Fruit fly (Drosophila melanogaster) whole organism, embryonic: ENCODE measurements around the gene Rchy1.

Experiments
- Adf1 ChIP-seq: fragments of 200-800 bp; sonication (Bioruptor generic); IDR thresholded peaks from 2 replicates; pipeline ENCODE4 v1.3.6; 2022; ENCODE audit warnings: missing biosample characterization, missing genetic modification characterization
- Blimp-1 ChIP-seq: fragments of 200-800 bp; sonication (Bioruptor generic); optimal IDR thresholded peaks from 3 replicates; lab custom pipeline; 2018; ENCODE audit warnings: missing biosample characterization, missing genetic modification characterization, mild to moderate bottlenecking, moderate library complexity, missing genetic modification reagents
- CG10321 ChIP-seq: fragments of 200-800 bp; sonication (Bioruptor generic); IDR thresholded peaks from 2 replicates; pipeline ENCODE4 v1.3.6; 2022; ENCODE audit warnings: missing biosample characterization, missing genetic modification characterization
- CG10543 ChIP-seq: fragments of 200-800 bp; sonication (Bioruptor generic); optimal IDR thresholded peaks from 3 replicates; lab custom pipeline; 2017; ENCODE audit warnings: missing biosample characterization, mild to moderate bottlenecking, missing genetic modification characterization, moderate library complexity
- CG11093 ChIP-seq: fragments of 200-800 bp; sonication (Bioruptor generic); IDR thresholded peaks from 3 replicates; pipeline ENCODE4 v1.3.6; 2022; ENCODE audit warnings: missing biosample characterization, missing genetic modification characterization
- CG11247 ChIP-seq: fragments of 200-800 bp; sonication (Bioruptor generic); IDR thresholded peaks from 2 replicates; pipeline ENCODE4 v1.3.6; 2022; ENCODE audit warnings: missing biosample characterization, missing genetic modification characterization
- CG11723 ChIP-seq: fragments of 200-800 bp; sonication (Bioruptor generic); optimal IDR thresholded peaks from 2 replicates; lab custom pipeline; 2017; ENCODE audit warnings: missing biosample characterization, mild to moderate bottlenecking, missing genetic modification characterization
- CG12391 ChIP-seq: fragments of 200-800 bp; sonication (Bioruptor generic); optimal IDR thresholded peaks from 3 replicates; lab custom pipeline; 2018; ENCODE audit warnings: missing biosample characterization, mild to moderate bottlenecking, missing genetic modification characterization, moderate library complexity
- CG13296 ChIP-seq: fragments of 200-800 bp; sonication (Bioruptor generic); optimal IDR thresholded peaks from 3 replicates; lab custom pipeline; 2018; ENCODE audit warnings: missing biosample characterization, mild to moderate bottlenecking, missing genetic modification characterization
- CG14014 ChIP-seq: fragments of 200-800 bp; sonication (Bioruptor generic); IDR thresholded peaks from 2 replicates; pipeline ENCODE4 v1.3.6; 2022; ENCODE audit warnings: missing biosample characterization, missing genetic modification characterization
- CG15269 ChIP-seq: fragments of 200-800 bp; sonication (Bioruptor generic); optimal IDR thresholded peaks from 2 replicates; lab custom pipeline; 2018; ENCODE audit warnings: missing biosample characterization, mild to moderate bottlenecking, missing genetic modification characterization, moderate library complexity
- CG15479 ChIP-seq: fragments of 200-800 bp; sonication (Bioruptor generic); optimal IDR thresholded peaks from 3 replicates; lab custom pipeline; 2019; ENCODE audit warnings: missing biosample characterization, mild to moderate bottlenecking, missing genetic modification characterization, moderate library complexity
- CG15514 ChIP-seq: fragments of 200-800 bp; sonication (Bioruptor generic); optimal IDR thresholded peaks from 3 replicates; lab custom pipeline; 2017; ENCODE audit warnings: missing biosample characterization, missing genetic modification characterization, mild to moderate bottlenecking, moderate library complexity, missing genetic modification reagents
- CG1602 ChIP-seq: fragments of 200-800 bp; sonication (Bioruptor generic); optimal IDR thresholded peaks from 3 replicates; lab custom pipeline; 2016; ENCODE audit warnings: missing biosample characterization, missing genetic modification characterization
- CG17385 ChIP-seq: fragments of 200-800 bp; sonication (Bioruptor generic); optimal IDR thresholded peaks from 3 replicates; lab custom pipeline; 2018; ENCODE audit warnings: missing biosample characterization, mild to moderate bottlenecking, missing genetic modification characterization
- CG1832 ChIP-seq: fragments of 200-800 bp; sonication (Bioruptor generic); optimal IDR thresholded peaks from 2 replicates; lab custom pipeline; 2017; ENCODE audit warnings: missing biosample characterization, mild to moderate bottlenecking, missing genetic modification characterization, inconsistent platforms
- CG2120 ChIP-seq: fragments of 200-800 bp; sonication (Bioruptor generic); optimal IDR thresholded peaks from 3 replicates; lab custom pipeline; 2016; ENCODE audit warnings: missing biosample characterization, missing genetic modification characterization
- CG2712 ChIP-seq: fragments of 200-800 bp; optimal IDR thresholded peaks from 3 replicates; lab custom pipeline; 2019; ENCODE audit warnings: missing biosample characterization, mild to moderate bottlenecking, missing genetic modification characterization, moderate library complexity
- CG31365 ChIP-seq: fragments of 200-800 bp; sonication (Bioruptor generic); optimal IDR thresholded peaks from 2 replicates; lab custom pipeline; 2018; ENCODE audit warnings: missing biosample characterization, mild to moderate bottlenecking, missing genetic modification characterization
- CG3163 ChIP-seq: fragments of 200-800 bp; sonication (Bioruptor generic); optimal IDR thresholded peaks from 3 replicates; lab custom pipeline; 2016; ENCODE audit warnings: missing biosample characterization, missing genetic modification characterization
- CG3281 ChIP-seq: fragments of 200-800 bp; sonication (Bioruptor generic); optimal IDR thresholded peaks from 3 replicates; lab custom pipeline; 2017; ENCODE audit warnings: missing biosample characterization, mild to moderate bottlenecking, missing genetic modification characterization
- CG6689 ChIP-seq: fragments of 200-800 bp; sonication (Bioruptor generic); IDR thresholded peaks from 2 replicates; pipeline ENCODE4 v1.3.6; 2022; ENCODE audit warnings: missing biosample characterization, missing genetic modification characterization
- CG7745 ChIP-seq: fragments of 200-800 bp; sonication (Bioruptor generic); optimal IDR thresholded peaks from 2 replicates; lab custom pipeline; 2018; ENCODE audit warnings: missing biosample characterization, mild to moderate bottlenecking, missing genetic modification characterization, moderate library complexity
- CG7786 ChIP-seq: fragments of 200-800 bp; sonication (Bioruptor generic); optimal IDR thresholded peaks from 2 replicates; lab custom pipeline; 2016; ENCODE audit warnings: missing biosample characterization, missing genetic modification characterization
- CG7928 ChIP-seq: fragments of 200-800 bp; sonication (Bioruptor generic); optimal IDR thresholded peaks from 2 replicates; lab custom pipeline; 2017; ENCODE audit warnings: missing biosample characterization, mild to moderate bottlenecking, missing genetic modification characterization
- CG9609 ChIP-seq: fragments of 200-800 bp; sonication (Bioruptor generic); optimal IDR thresholded peaks from 3 replicates; lab custom pipeline; 2016; ENCODE audit warnings: missing biosample characterization, missing genetic modification characterization
- Gsc ChIP-seq: fragments of 200-800 bp; sonication (Bioruptor generic); IDR thresholded peaks from 2 replicates; pipeline ENCODE4 v1.3.6; 2022; ENCODE audit warnings: missing biosample characterization, missing genetic modification characterization
- Hr3 ChIP-seq: fragments of 200-800 bp; sonication (Bioruptor generic); optimal IDR thresholded peaks from 3 replicates; lab custom pipeline; 2016; ENCODE audit warnings: missing biosample characterization, missing genetic modification characterization
- Mes4 ChIP-seq: fragments of 200-800 bp; sonication (Bioruptor generic); optimal IDR thresholded peaks from 2 replicates; lab custom pipeline; 2016; ENCODE audit warnings: missing biosample characterization, missing genetic modification characterization
- NFAT ChIP-seq: fragments of 200-800 bp; sonication (Bioruptor generic); IDR thresholded peaks from 2 replicates; pipeline ENCODE4 v1.3.6; 2022; ENCODE audit warnings: missing biosample characterization, missing genetic modification characterization
- Neu2 ChIP-seq: fragments of 200-800 bp; sonication (Bioruptor generic); optimal IDR thresholded peaks from 3 replicates; lab custom pipeline; 2016; ENCODE audit warnings: missing biosample characterization, missing genetic modification characterization, borderline replicate concordance
- Nf-YA ChIP-seq: fragments of 200-800 bp; sonication (Bioruptor generic); IDR thresholded peaks from 2 replicates; pipeline ENCODE4 v1.3.6; 2022; ENCODE audit warnings: missing biosample characterization, missing genetic modification characterization
- Stat92E ChIP-seq, 3 experiments: fragments of >200 bp in 2 of 3; fragments of 200-800 bp in 1 of 3; sonication (Bioruptor generic) in 1 of 3; optimal IDR thresholded peaks; 2 replicates each; lab custom pipeline; 2017 to 2019; ENCODE audit warnings: missing biosample characterization in 3 of 3, missing genetic modification characterization in 3 of 3, mild to moderate bottlenecking in 1 of 3, moderate library complexity in 1 of 3
- cas ChIP-seq: fragments of 200-800 bp; sonication (Bioruptor generic); IDR thresholded peaks from 2 replicates; pipeline ENCODE4 v1.3.6; 2022; ENCODE audit warnings: missing biosample characterization, missing genetic modification characterization
- croc ChIP-seq: fragments of 200-800 bp; sonication (Bioruptor generic); conservative IDR thresholded peaks from 3 replicates; pipeline ENCODE4 v1.3.6; 2022; ENCODE audit warnings: missing biosample characterization, missing genetic modification characterization
- da ChIP-seq: fragments of 200-800 bp; sonication (Bioruptor generic); optimal IDR thresholded peaks from 2 replicates; lab custom pipeline; 2016; ENCODE audit warnings: missing biosample characterization, missing genetic modification characterization
- eyg ChIP-seq: fragments of 200-800 bp; sonication (Bioruptor generic); optimal IDR thresholded peaks from 3 replicates; lab custom pipeline; 2016; ENCODE audit warnings: missing biosample characterization, missing genetic modification characterization
- h ChIP-seq: fragments of >200 bp; optimal IDR thresholded peaks from 2 replicates; lab custom pipeline; 2017
- ham ChIP-seq: fragments of 200-800 bp; sonication (Bioruptor generic); IDR thresholded peaks from 2 replicates; pipeline ENCODE4 v1.3.6; 2022; ENCODE audit warnings: missing biosample characterization, missing genetic modification characterization
- klu ChIP-seq: fragments of 200-800 bp; sonication (Bioruptor generic); IDR thresholded peaks from 2 replicates; pipeline ENCODE4 v1.3.6; 2022; ENCODE audit warnings: missing biosample characterization, missing genetic modification characterization
- kni ChIP-seq: fragments of 200-800 bp; sonication (Bioruptor generic); optimal IDR thresholded peaks from 3 replicates; lab custom pipeline; 2017; ENCODE audit warnings: mild to moderate bottlenecking, missing biosample characterization, missing genetic modification reagents, missing genetic modification characterization
- mld ChIP-seq: fragments of 200-800 bp; sonication (Bioruptor generic); IDR thresholded peaks from 3 replicates; pipeline ENCODE4 v1.3.6; 2022; ENCODE audit warnings: missing biosample characterization, missing genetic modification characterization; ENCODE audit not compliant: partially characterized antibody
- pum ChIP-seq: fragments of 200-800 bp; sonication (Bioruptor generic); optimal IDR thresholded peaks from 2 replicates; lab custom pipeline; 2016; ENCODE audit warnings: missing biosample characterization, missing genetic modification characterization
- sima ChIP-seq: fragments of 200-800 bp; sonication (Bioruptor generic); optimal IDR thresholded peaks from 2 replicates; lab custom pipeline; 2016; ENCODE audit warnings: missing biosample characterization, missing genetic modification characterization
- slou ChIP-seq: fragments of 200-800 bp; sonication (Bioruptor generic); optimal IDR thresholded peaks from 3 replicates; lab custom pipeline; 2016; ENCODE audit warnings: missing biosample characterization, missing genetic modification characterization
- sr ChIP-seq: fragments of 200-800 bp; sonication (Bioruptor generic); IDR thresholded peaks from 3 replicates; pipeline ENCODE4 v1.3.6; 2022; ENCODE audit warnings: missing biosample characterization, missing genetic modification characterization
- ttk ChIP-seq: fragments of 200-800 bp; sonication (Bioruptor generic); IDR thresholded peaks from 2 replicates; pipeline ENCODE4 v2.1.2; 2022; ENCODE audit warnings: missing biosample characterization, missing genetic modification characterization
- tup ChIP-seq: fragments of 200-800 bp; sonication (Bioruptor generic); optimal IDR thresholded peaks from 2 replicates; lab custom pipeline; 2016; ENCODE audit warnings: missing biosample characterization, mild to moderate bottlenecking, missing genetic modification characterization, moderate library complexity
- twi ChIP-seq: fragments of 200-800 bp; optimal IDR thresholded peaks from 2 replicates; lab custom pipeline; 2019; ENCODE audit warnings: missing biosample characterization, mild to moderate bottlenecking, missing genetic modification characterization, moderate library complexity
- wek ChIP-seq: fragments of 200-800 bp; sonication (Bioruptor generic); optimal IDR thresholded peaks from 3 replicates; lab custom pipeline; 2018; ENCODE audit warnings: missing biosample characterization, mild to moderate bottlenecking, missing genetic modification characterization, moderate library complexity
- zen2 ChIP-seq: fragments of 200-800 bp; sonication (Bioruptor generic); IDR thresholded peaks from 3 replicates; pipeline ENCODE4 v1.3.6; 2022; ENCODE audit warnings: missing biosample characterization, missing genetic modification characterization; ENCODE audit not compliant: partially characterized antibody
- zfh1 ChIP-seq: fragments of 200-800 bp; sonication (Bioruptor generic); IDR thresholded peaks from 3 replicates; pipeline ENCODE4 v1.3.6; 2022; ENCODE audit warnings: missing biosample characterization, missing genetic modification characterization

Rchy1 gene

dm6 chr2L:6498448-6498847, 33.0 kb upstream of the Rchy1 start, which contains the start of gene CG31637 (continued):
- no peak for TF ChIP-seq tup (GFP tag; lab: Kevin White, UChicago)
- TF ChIP-seq ttk (GFP tag; lab: Robert Waterston, UW): no peak; the same call in 1 of the 2 replicates
- TF ChIP-seq ham (GFP tag; lab: Robert Waterston, UW): no peak
- no peak for TF ChIP-seq CG31365 (tag; lab: Kevin White, UChicago)
- TF ChIP-seq eyg (GFP tag; lab: Kevin White, UChicago): no peak
- TF ChIP-seq CG11723 (GFP tag; lab: Kevin White, UChicago): no peak
- no peak for TF ChIP-seq CG6689 (GFP tag; lab: Robert Waterston, UW)
- peak; percentile 20 for TF ChIP-seq CG7928 (GFP tag; lab: Kevin White, UChicago)
- no peak for TF ChIP-seq Blimp-1 (GFP tag; lab: Kevin White, UChicago)
- peak; percentile 27 for TF ChIP-seq CG9609 (GFP tag; lab: Kevin White, UChicago)
- no peak for TF ChIP-seq klu (GFP tag; lab: Robert Waterston, UW)
- TF ChIP-seq CG11247 (GFP tag; lab: Robert Waterston, UW): no peak
- TF ChIP-seq CG10321 (GFP tag; lab: Robert Waterston, UW): no peak
- TF ChIP-seq croc: no peak
- peak; percentile 9 for TF ChIP-seq CG10543 (GFP tag; lab: Kevin White, UChicago)
- TF ChIP-seq CG2120 (GFP tag; lab: Kevin White, UChicago): no peak
- peak; percentile 39; the same call in 1 of the 2 replicates for TF ChIP-seq cas (GFP tag; lab: Robert Waterston, UW)
- no peak for TF ChIP-seq Hr3 (GFP tag; lab: Kevin White, UChicago)
- TF ChIP-seq zen2: no peak
- TF ChIP-seq CG14014 (GFP tag; lab: Robert Waterston, UW): no peak
- TF ChIP-seq CG1602 (GFP tag; lab: Kevin White, UChicago): no peak
- TF ChIP-seq CG1832: no peak
- TF ChIP-seq CG3281: no peak
- peak; percentile 71 for TF ChIP-seq CG15514 (GFP tag; lab: Kevin White, UChicago)
- TF ChIP-seq CG17385 (GFP tag; lab: Kevin White, UChicago): peak; percentile 11
- peak; percentile 27; the same call in 1 of the 2 replicates for TF ChIP-seq NFAT (GFP tag; lab: Robert Waterston, UW)
- no peak for TF ChIP-seq twi (tag; lab: Kevin White, UChicago)
- TF ChIP-seq sr (GFP tag; lab: Robert Waterston, UW): no peak
- no peak for TF ChIP-seq Gsc (GFP tag; lab: Robert Waterston, UW)
- TF ChIP-seq da (GFP tag; lab: Kevin White, UChicago): no peak
- no peak for TF ChIP-seq h (lab: Kevin White, UChicago)
- no peak for TF ChIP-seq Mes4 (GFP tag; lab: Kevin White, UChicago)
- TF ChIP-seq CG13296 (GFP tag; lab: Kevin White, UChicago): peak; percentile 14
- TF ChIP-seq CG7786 (GFP tag; lab: Kevin White, UChicago): peak; percentile 9
- TF ChIP-seq CG12391 (tag; lab: Kevin White, UChicago): peak; percentile 12
- no peak for TF ChIP-seq kni (GFP tag; lab: Kevin White, UChicago)
- no peak for TF ChIP-seq pum
- peak; percentile 6 for TF ChIP-seq Neu2 (GFP tag; lab: Kevin White, UChicago)
- TF ChIP-seq Adf1 (GFP tag; lab: Robert Waterston, UW): peak; percentile 43; the same call in 1 of the 2 replicates
- no peak for TF ChIP-seq Stat92E (GFP tag; optimal IDR thresholded peaks at IDR 0.05; lab: Kevin White, UChicago)
- TF ChIP-seq mld: no peak
- TF ChIP-seq Nf-YA (GFP tag; lab: Robert Waterston, UW): no peak
- no peak for TF ChIP-seq zfh1 (GFP tag; lab: Robert Waterston, UW)
- TF ChIP-seq CG15479: no peak
- peak; percentile 37 for TF ChIP-seq CG2712 (tag; lab: Kevin White, UChicago)
- peak; percentile 6 for TF ChIP-seq CG3163 (GFP tag; lab: Kevin White, UChicago)
- no peak for TF ChIP-seq CG11093
- no peak for TF ChIP-seq CG7745 (tag; lab: Kevin White, UChicago)
- peak; percentile 18 for TF ChIP-seq CG15269 (tag; lab: Kevin White, UChicago)
- TF ChIP-seq sima (GFP tag; lab: Kevin White, UChicago): no peak
- peak; percentile 14 for TF ChIP-seq slou (GFP tag; lab: Kevin White, UChicago)
- TF ChIP-seq wek: peak; percentile 61
